Fruit fly (Drosophila melanogaster) whole organism, embryonic: Measurements from ENCODE around the gene CG7352.
A peak's percentile ranks its signal among the peaks of the same experiment; 100 is the strongest.

Experiments used
- ATbp ChIP-seq: fragments of 200-800 bp; sonication (Bioruptor generic); optimal IDR thresholded peaks from 2 replicates; lab custom pipeline; 2017; ENCODE audit warnings: missing biosample characterization, mild to moderate bottlenecking, missing genetic modification characterization, missing genetic modification reagents
- Bdp1 ChIP-seq: fragments of 200-800 bp; sonication (Bioruptor generic); optimal IDR thresholded peaks from 3 replicates; lab custom pipeline; 2016; ENCODE audit warnings: missing biosample characterization, missing genetic modification characterization
- C15 ChIP-seq: fragments of 200-800 bp; sonication (Bioruptor generic); IDR thresholded peaks from 3 replicates; pipeline ENCODE4 v1.3.6; 2022; ENCODE audit warnings: missing biosample characterization, missing genetic modification characterization
- CG10321 ChIP-seq: fragments of 200-800 bp; sonication (Bioruptor generic); IDR thresholded peaks from 2 replicates; pipeline ENCODE4 v1.3.6; 2022; ENCODE audit warnings: missing biosample characterization, missing genetic modification characterization
- CG10654 ChIP-seq: fragments of 200-800 bp; sonication (Bioruptor generic); optimal IDR thresholded peaks from 2 replicates; lab custom pipeline; 2016; ENCODE audit warnings: missing biosample characterization, missing genetic modification characterization
- CG11504 ChIP-seq: fragments of 200-800 bp; sonication (Bioruptor generic); optimal IDR thresholded peaks from 3 replicates; lab custom pipeline; 2019; ENCODE audit warnings: missing biosample characterization, mild to moderate bottlenecking, missing genetic modification characterization, moderate library complexity
- CG12236 ChIP-seq: fragments of 200-800 bp; sonication (Bioruptor generic); optimal IDR thresholded peaks from 2 replicates; lab custom pipeline; 2016; ENCODE audit warnings: missing biosample characterization, missing genetic modification characterization
- CG12744 ChIP-seq: fragments of 200-800 bp; sonication (Bioruptor generic); optimal IDR thresholded peaks from 2 replicates; lab custom pipeline; 2016; ENCODE audit warnings: missing biosample characterization, missing genetic modification characterization
- CG12769 ChIP-seq: fragments of 200-800 bp; sonication (Bioruptor generic); optimal IDR thresholded peaks from 2 replicates; lab custom pipeline; 2019; ENCODE audit warnings: missing biosample characterization, mild to moderate bottlenecking, missing genetic modification characterization, moderate library complexity
- CG13123 ChIP-seq: fragments of 200-800 bp; sonication (Bioruptor generic); optimal IDR thresholded peaks from 2 replicates; lab custom pipeline; 2016; ENCODE audit warnings: missing biosample characterization, missing genetic modification characterization
- CG13894 ChIP-seq: fragments of 200-800 bp; sonication (Bioruptor generic); optimal IDR thresholded peaks from 3 replicates; lab custom pipeline; 2018; ENCODE audit warnings: missing biosample characterization, mild to moderate bottlenecking, missing genetic modification characterization, moderate library complexity
- CG14965 ChIP-seq: fragments of 200-800 bp; sonication (Bioruptor generic); optimal IDR thresholded peaks from 2 replicates; lab custom pipeline; 2016; ENCODE audit warnings: missing biosample characterization, missing genetic modification characterization, borderline replicate concordance
- CG1529 ChIP-seq: fragments of 200-800 bp; sonication (Bioruptor generic); optimal IDR thresholded peaks from 3 replicates; lab custom pipeline; 2018; ENCODE audit warnings: missing biosample characterization, missing genetic modification characterization
- CG15479 ChIP-seq: fragments of 200-800 bp; sonication (Bioruptor generic); optimal IDR thresholded peaks from 3 replicates; lab custom pipeline; 2019; ENCODE audit warnings: missing biosample characterization, mild to moderate bottlenecking, missing genetic modification characterization, moderate library complexity
- CG2116 ChIP-seq: fragments of 200-800 bp; sonication (Bioruptor generic); optimal IDR thresholded peaks from 3 replicates; lab custom pipeline; 2018; ENCODE audit warnings: missing biosample characterization, mild to moderate bottlenecking, missing genetic modification characterization
- CG2678 ChIP-seq: fragments of 200-800 bp; sonication (Bioruptor generic); optimal IDR thresholded peaks from 3 replicates; lab custom pipeline; 2019; ENCODE audit warnings: missing biosample characterization, mild to moderate bottlenecking, missing genetic modification characterization, moderate library complexity
- CG31441 ChIP-seq: fragments of 200-800 bp; sonication (Bioruptor generic); IDR thresholded peaks from 2 replicates; pipeline ENCODE4 v1.3.6; 2022; ENCODE audit warnings: missing biosample characterization, missing genetic modification characterization
- CG43689 ChIP-seq: fragments of 200-800 bp; sonication (Bioruptor generic); IDR thresholded peaks from 2 replicates; pipeline ENCODE4 v1.3.6; 2022; ENCODE audit warnings: missing biosample characterization, missing genetic modification characterization
- CG5953 ChIP-seq: fragments of 200-800 bp; sonication (Bioruptor generic); IDR thresholded peaks from 2 replicates; pipeline ENCODE4 v1.3.6; 2022; ENCODE audit warnings: missing biosample characterization, missing genetic modification characterization
- CG6254 ChIP-seq: fragments of 200-800 bp; sonication (Bioruptor generic); optimal IDR thresholded peaks from 3 replicates; lab custom pipeline; 2017; ENCODE audit warnings: mild to moderate bottlenecking, missing biosample characterization, missing genetic modification reagents, missing genetic modification characterization
- CG6689 ChIP-seq: fragments of 200-800 bp; sonication (Bioruptor generic); IDR thresholded peaks from 2 replicates; pipeline ENCODE4 v1.3.6; 2022; ENCODE audit warnings: missing biosample characterization, missing genetic modification characterization
- CG9437 ChIP-seq: fragments of 200-800 bp; sonication (Bioruptor generic); optimal IDR thresholded peaks from 2 replicates; lab custom pipeline; 2018; ENCODE audit warnings: missing biosample characterization, mild to moderate bottlenecking, missing genetic modification characterization
- CG9876 ChIP-seq: fragments of 200-800 bp; sonication (Bioruptor generic); optimal IDR thresholded peaks from 2 replicates; lab custom pipeline; 2016; ENCODE audit warnings: missing biosample characterization, missing genetic modification characterization
- Drgx ChIP-seq: fragments of 200-800 bp; sonication (Bioruptor generic); IDR thresholded peaks from 2 replicates; pipeline ENCODE4 v1.3.6; 2022; ENCODE audit warnings: missing biosample characterization, missing genetic modification characterization
- Fer2 ChIP-seq: fragments of 200-800 bp; sonication (Bioruptor generic); optimal IDR thresholded peaks from 2 replicates; lab custom pipeline; 2018; ENCODE audit warnings: missing biosample characterization, mild to moderate bottlenecking, missing genetic modification characterization, moderate library complexity
- HLH3B ChIP-seq: fragments of 200-800 bp; sonication (Bioruptor generic); IDR thresholded peaks from 2 replicates; pipeline ENCODE4 v1.3.6; 2022; ENCODE audit warnings: missing biosample characterization, missing genetic modification characterization
- Hand ChIP-seq: fragments of 200-800 bp; sonication (Bioruptor generic); optimal IDR thresholded peaks from 2 replicates; lab custom pipeline; 2017; ENCODE audit warnings: mild to moderate bottlenecking, missing biosample characterization, missing genetic modification reagents, missing genetic modification characterization
- HmgD ChIP-seq: fragments of 200-800 bp; sonication (Bioruptor generic); optimal IDR thresholded peaks from 3 replicates; lab custom pipeline; 2016; ENCODE audit warnings: missing biosample characterization, missing genetic modification characterization
- NFAT ChIP-seq: fragments of 200-800 bp; sonication (Bioruptor generic); IDR thresholded peaks from 2 replicates; pipeline ENCODE4 v1.3.6; 2022; ENCODE audit warnings: missing biosample characterization, missing genetic modification characterization
- NfI ChIP-seq: fragments of 200-800 bp; sonication (Bioruptor generic); optimal IDR thresholded peaks from 3 replicates; lab custom pipeline; 2018; ENCODE audit warnings: missing biosample characterization, mild to moderate bottlenecking, missing genetic modification characterization, moderate library complexity
- Rx ChIP-seq: fragments of 200-800 bp; sonication (Bioruptor generic); IDR thresholded peaks from 2 replicates; pipeline ENCODE4 v1.3.6; 2022; ENCODE audit warnings: missing biosample characterization, missing genetic modification characterization
- Six4 ChIP-seq: fragments of 200-800 bp; sonication (Bioruptor generic); optimal IDR thresholded peaks from 2 replicates; lab custom pipeline; 2016; ENCODE audit warnings: missing biosample characterization, missing genetic modification characterization
- Spps ChIP-seq: fragments of 200-800 bp; sonication (Bioruptor generic); optimal IDR thresholded peaks from 2 replicates; lab custom pipeline; 2018; ENCODE audit warnings: missing biosample characterization, mild to moderate bottlenecking, missing genetic modification characterization
- cas ChIP-seq: fragments of 200-800 bp; sonication (Bioruptor generic); IDR thresholded peaks from 2 replicates; pipeline ENCODE4 v1.3.6; 2022; ENCODE audit warnings: missing biosample characterization, missing genetic modification characterization
- chm ChIP-seq: fragments of 200-800 bp; sonication (Bioruptor generic); IDR thresholded peaks from 2 replicates; pipeline ENCODE4 v1.3.6; 2022; ENCODE audit warnings: missing biosample characterization, missing genetic modification characterization
- fd64A ChIP-seq: fragments of 200-800 bp; sonication (Bioruptor generic); optimal IDR thresholded peaks from 3 replicates; lab custom pipeline; 2018; ENCODE audit warnings: missing biosample characterization, mild to moderate bottlenecking, missing genetic modification characterization
- fd96Cb ChIP-seq: fragments of 200-800 bp; sonication (Bioruptor generic); optimal IDR thresholded peaks from 2 replicates; lab custom pipeline; 2018; ENCODE audit warnings: missing biosample characterization, mild to moderate bottlenecking, missing genetic modification characterization, moderate library complexity
- ftz-f1 ChIP-seq: fragments of 200-800 bp; sonication (Bioruptor generic); optimal IDR thresholded peaks from 2 replicates; lab custom pipeline; 2016; ENCODE audit warnings: missing biosample characterization, missing genetic modification characterization
- gro ChIP-seq: fragments of 200-800 bp; sonication (Bioruptor generic); optimal IDR thresholded peaks from 2 replicates; lab custom pipeline; 2016; ENCODE audit warnings: missing biosample characterization, missing genetic modification characterization
- jing ChIP-seq: fragments of 200-800 bp; sonication (Bioruptor generic); optimal IDR thresholded peaks from 2 replicates; lab custom pipeline; 2018; ENCODE audit warnings: missing biosample characterization, mild to moderate bottlenecking, missing genetic modification characterization
- mld ChIP-seq: fragments of 200-800 bp; sonication (Bioruptor generic); IDR thresholded peaks from 3 replicates; pipeline ENCODE4 v1.3.6; 2022; ENCODE audit warnings: missing biosample characterization, missing genetic modification characterization; ENCODE audit not compliant: partially characterized antibody
- pb ChIP-seq: fragments of 200-800 bp; sonication (Bioruptor generic); optimal IDR thresholded peaks from 3 replicates; lab custom pipeline; 2016; ENCODE audit warnings: missing biosample characterization, missing genetic modification characterization
- peb ChIP-seq: fragments of 200-800 bp; sonication (Bioruptor generic); IDR thresholded peaks from 2 replicates; pipeline ENCODE4 v1.3.6; 2022; ENCODE audit warnings: missing biosample characterization, missing genetic modification characterization
- pros ChIP-seq: fragments of 200-800 bp; sonication (Bioruptor generic); optimal IDR thresholded peaks from 3 replicates; lab custom pipeline; 2019; ENCODE audit warnings: missing biosample characterization, mild to moderate bottlenecking, missing genetic modification characterization, moderate library complexity
- run ChIP-seq: fragments of 200-800 bp; sonication (Bioruptor generic); optimal IDR thresholded peaks from 3 replicates; lab custom pipeline; 2018; ENCODE audit warnings: missing biosample characterization, mild to moderate bottlenecking, missing genetic modification characterization
- sisA ChIP-seq: fragments of 200-800 bp; sonication (Bioruptor generic); IDR thresholded peaks from 2 replicates; pipeline ENCODE4 v1.3.6; 2022; ENCODE audit warnings: missing biosample characterization, missing genetic modification characterization
- slou ChIP-seq: fragments of 200-800 bp; sonication (Bioruptor generic); optimal IDR thresholded peaks from 3 replicates; lab custom pipeline; 2016; ENCODE audit warnings: missing biosample characterization, missing genetic modification characterization
- sob ChIP-seq: fragments of 200-800 bp; sonication (Bioruptor generic); IDR thresholded peaks from 2 replicates; pipeline ENCODE4 v1.3.6; 2022; ENCODE audit warnings: missing biosample characterization, missing genetic modification characterization
- tin ChIP-seq: fragments of 200-800 bp; sonication (Bioruptor generic); optimal IDR thresholded peaks from 3 replicates; lab custom pipeline; 2016; ENCODE audit warnings: missing biosample characterization, missing genetic modification characterization
- unpg ChIP-seq: fragments of 200-800 bp; sonication (Bioruptor generic); optimal IDR thresholded peaks from 3 replicates; lab custom pipeline; 2018; ENCODE audit warnings: missing biosample characterization, mild to moderate bottlenecking, missing genetic modification characterization, moderate library complexity

The CG7352 gene

dm6 chr3R:8355579-8355978 is 8.2 kb downstream of the CG7352 start (continued):
- peak; percentile 53 for TF ChIP-seq CG2116
- TF ChIP-seq run (tag; lab: Kevin White, UChicago): peak; percentile 88
- peak; percentile 97 for TF ChIP-seq CG2678 (tag; lab: Kevin White, UChicago)
- peak; percentile 97 for TF ChIP-seq gro (GFP tag; lab: Kevin White, UChicago)
- TF ChIP-seq mld (GFP tag; lab: Robert Waterston, UW): no peak
- TF ChIP-seq sisA: peak; percentile 96
- TF ChIP-seq unpg (GFP tag; lab: Kevin White, UChicago): peak; percentile 97
- peak; percentile 94 for TF ChIP-seq HmgD (GFP tag; lab: Kevin White, UChicago)
- peak; percentile 91 for TF ChIP-seq Six4
- peak; percentile 72 for TF ChIP-seq CG10321 (GFP tag; lab: Robert Waterston, UW)
- peak; percentile 70 for TF ChIP-seq Spps (tag; lab: Kevin White, UChicago)

dm6 chr3R:8356626-8357290 is 9.4 kb downstream of the CG7352 start, which contains the start of gene stck:
Gene stck, plus strand, starts transcription at chr3R:8356978.
- TF ChIP-seq CG11504 (no peak), CG31441 (GFP tag; lab: Robert Waterston, UW) (0 out of 2 replicates have a peak, but pooled peaks have one; percentile 15), fd64A (GFP tag; lab: Kevin White, UChicago) (no peak), CG9437 (no peak), CG15479 (GFP tag; lab: Kevin White, UChicago) (no peak), Fer2 (no peak), CG14965 (GFP tag; lab: Kevin White, UChicago) (no peak), CG12744 (GFP tag; lab: Kevin White, UChicago) (no peak), CG6254 (no peak), NFAT (GFP tag; lab: Robert Waterston, UW) (no peak), Drgx (GFP tag; lab: Robert Waterston, UW) (no peak), peb (GFP tag; lab: Robert Waterston, UW) (no peak), NfI (GFP tag; lab: Kevin White, UChicago) (no peak), pros (GFP tag; lab: Kevin White, UChicago) (no peak), Bdp1 (GFP tag; lab: Kevin White, UChicago) (no peak), cas (GFP tag; lab: Robert Waterston, UW) (no peak), CG43689 (GFP tag; lab: Robert Waterston, UW) (no peak), tin (no peak), Rx (no peak), fd96Cb (tag; lab: Kevin White, UChicago) (no peak), C15 (no peak), CG1529 (GFP tag; lab: Kevin White, UChicago) (no peak), chm (GFP tag; lab: Robert Waterston, UW) (no peak; the same call in 1 of the 2 replicates), slou (GFP tag; lab: Kevin White, UChicago) (no peak), sob (GFP tag; lab: Robert Waterston, UW) (peak; percentile 40; the same call in 1 of the 2 replicates), jing (GFP tag; lab: Kevin White, UChicago) (no peak), Hand (GFP tag; lab: Kevin White, UChicago) (no peak), CG10654 (GFP tag; lab: Kevin White, UChicago) (no peak), HLH3B (GFP tag; lab: Robert Waterston, UW) (no peak), CG9876 (GFP tag; lab: Kevin White, UChicago) (no peak), ftz-f1 (GFP tag; lab: Kevin White, UChicago) (no peak), pb (GFP tag; lab: Kevin White, UChicago) (no peak), CG6689 (GFP tag; lab: Robert Waterston, UW) (no peak), ATbp (GFP tag; lab: Kevin White, UChicago) (no peak), CG5953 (GFP tag; lab: Robert Waterston, UW) (no peak), CG13894 (tag; lab: Kevin White, UChicago) (no peak), CG12236 (GFP tag; lab: Kevin White, UChicago) (no peak), CG12769 (tag; lab: Kevin White, UChicago) (no peak), mld (GFP tag; lab: Robert Waterston, UW) (no peak), CG13123 (GFP tag; lab: Kevin White, UChicago) (no peak)
